Worm (Caenorhabditis elegans): ENCODE data around the gene F17C11.12.

F17C11.12 gene

ce11 chrV:10951655-10952278 is 15.0 kb upstream of the F17C11.12 start, which contains the start of gene F17C11.4:
Gene F17C11.4, plus strand, starts transcription at chrV:10951860.
- TF ChIP-seq nfya-1 (tag; optimal IDR thresholded peaks at IDR 0.05) (peak; percentile 19), unc-55 (GFP tag; optimal IDR thresholded peaks at IDR 0.05) (peak; percentile 5), rnt-1 (tag; optimal IDR thresholded peaks at IDR 0.05) (peak; percentile 9), ceh-18 (tag; optimal IDR thresholded peaks at IDR 0.05) (peak; percentile 90), pha-2 (tag; optimal IDR thresholded peaks at IDR 0.05) (no peak), tbx-2 (tag; optimal IDR thresholded peaks at IDR 0.05) (peak; percentile 42), F13H6.1 (tag; optimal IDR thresholded peaks at IDR 0.05) (no peak), syd-9 (tag; optimal IDR thresholded peaks at IDR 0.05) (no peak), unc-42 (tag; optimal IDR thresholded peaks at IDR 0.05) (peak; percentile 29), hlh-30 (tag; optimal IDR thresholded peaks at IDR 0.05; ENCODE audit: insufficient read depth) (peak; percentile 51), ceh-31 (tag; optimal IDR thresholded peaks at IDR 0.05) (peak; percentile 27), C08G9.2 (tag; optimal IDR thresholded peaks at IDR 0.05) (peak; percentile 8)

- no peak for TF ChIP-seq unc-86 (tag; optimal IDR thresholded peaks at IDR 0.05)
- TF ChIP-seq unc-42 (tag; optimal IDR thresholded peaks at IDR 0.05) = no peak
These were observed 12.8 kb upstream of the F17C11.12 start, which contains the start of gene col-153 for ce11 chrV:10949511-10949910. Gene col-153, plus strand, starts transcription at chrV:10949811.

- TF ChIP-seq ceh-6 (GFP tag; optimal IDR thresholded peaks at IDR 0.05) (no peak), ets-4 (tag; optimal IDR thresholded peaks at IDR 0.05) (no peak), sox-2 (GFP tag; IDR thresholded peaks at IDR 0.05) (no peak), tbx-2 (tag; optimal IDR thresholded peaks at IDR 0.05) (no peak), K09A11.1 (tag; optimal IDR thresholded peaks at IDR 0.05; ENCODE audit: insufficient read depth) (no peak), syd-9 (tag; optimal IDR thresholded peaks at IDR 0.05) (no peak), lim-6 (tag; optimal IDR thresholded peaks at IDR 0.05) (no peak), unc-3 (GFP tag; conservative IDR thresholded peaks at IDR 0.05) (no peak), unc-3 (tag; optimal IDR thresholded peaks at IDR 0.05) (no peak), ceh-22 (tag; optimal IDR thresholded peaks at IDR 0.05) (no peak), ama-1 (optimal IDR thresholded peaks at IDR 0.05) (no peak), nhr-232 (tag; optimal IDR thresholded peaks at IDR 0.05) (no peak), lin-11 (tag; optimal IDR thresholded peaks at IDR 0.05) (no peak), C08G9.2 (tag; optimal IDR thresholded peaks at IDR 0.05) (no peak), ceh-34 (tag; optimal IDR thresholded peaks at IDR 0.05) (no peak), pax-1 (tag; optimal IDR thresholded peaks at IDR 0.05) (no peak)
These were observed 11.2 kb upstream of the F17C11.12 start, which contains the start of gene F17C11.2 for ce11 chrV:10947930-10948329. Gene F17C11.2, plus strand, starts transcription at chrV:10948230.

ce11 chrV:10947210-10947609 is 10.5 kb upstream of the F17C11.12 start:
- TF ChIP-seq elt-2 (tag; optimal IDR thresholded peaks at IDR 0.05) (no peak), dve-1 (tag; optimal IDR thresholded peaks at IDR 0.05) (no peak), fkh-10 (GFP tag; optimal IDR thresholded peaks at IDR 0.05) (no peak), F13H6.1 (tag; optimal IDR thresholded peaks at IDR 0.05) (no peak), K02D7.2 (tag; optimal IDR thresholded peaks at IDR 0.05) (no peak), ceh-48 (tag; optimal IDR thresholded peaks at IDR 0.05) (no peak), madf-2 (tag; optimal IDR thresholded peaks at IDR 0.05) (no peak), hlh-15 (tag; optimal IDR thresholded peaks at IDR 0.05) (no peak), syd-9 (tag; optimal IDR thresholded peaks at IDR 0.05) (no peak), T23F11.4 (GFP tag; optimal IDR thresholded peaks at IDR 0.05) (no peak), ceh-2 (tag; optimal IDR thresholded peaks at IDR 0.05) (no peak), hlh-13 (GFP tag; optimal IDR thresholded peaks at IDR 0.05) (no peak), K09A11.1 (tag; optimal IDR thresholded peaks at IDR 0.05; ENCODE audit: insufficient read depth) (no peak), unc-55 (GFP tag; optimal IDR thresholded peaks at IDR 0.05) (no peak), fkh-6 (tag; optimal IDR thresholded peaks at IDR 0.05) (no peak)

All from whole organism, late embryonic.